Fruit fly (Drosophila melanogaster) Kc167 (cell line): ENCODE data around the gene Cp190.

ENCODE experiments used
- Myc ChIP-seq: fragments of >200 bp; optimal IDR thresholded peaks from 2 replicates; lab custom pipeline; 2017; ENCODE audit warnings: missing external identifiers
- Sin3A ChIP-seq: fragments of >200 bp; optimal IDR thresholded peaks from 2 replicates; lab custom pipeline; 2018; ENCODE audit warnings: missing external identifiers
- insv ChIP-seq: fragments of >200 bp; optimal IDR thresholded peaks from 3 replicates; lab custom pipeline; 2018; ENCODE audit warnings: missing external identifiers
- psq ChIP-seq: fragments of >200 bp; optimal IDR thresholded peaks from 2 replicates; lab custom pipeline; 2017; ENCODE audit warnings: missing external identifiers
- ttk ChIP-seq: sonication (Bioruptor generic); optimal IDR thresholded peaks from 2 replicates; lab custom pipeline; 2017; ENCODE audit warnings: missing external identifiers

- TF ChIP-seq psq (lab: Kevin White, UChicago), result no peak
- TF ChIP-seq insv (lab: Kevin White, UChicago), result no peak
- TF ChIP-seq Myc (lab: Kevin White, UChicago), result no peak
- no peak for TF ChIP-seq ttk
- TF ChIP-seq Sin3A (lab: Kevin White, UChicago), result no peak
These were observed 38.8 kb upstream of the Cp190 start for dm6 chr3R:15313836-15314235.
